Fruit fly (Drosophila melanogaster) whole organism, embryonic: Measurements from ENCODE around the gene Gem4b.

Source experiments
- Bgb ChIP-seq: fragments of 200-800 bp; sonication (Bioruptor generic); IDR thresholded peaks from 2 replicates; pipeline ENCODE4 v1.3.6; 2022; ENCODE audit warnings: missing biosample characterization, missing genetic modification characterization; ENCODE audit not compliant: partially characterized antibody
- Bteb2 ChIP-seq: fragments of 200-800 bp; sonication (Bioruptor generic); optimal IDR thresholded peaks from 2 replicates; lab custom pipeline; 2016; ENCODE audit warnings: missing biosample characterization, missing genetic modification characterization
- CG10321 ChIP-seq: fragments of 200-800 bp; sonication (Bioruptor generic); IDR thresholded peaks from 2 replicates; pipeline ENCODE4 v1.3.6; 2022; ENCODE audit warnings: missing biosample characterization, missing genetic modification characterization
- CG10565 ChIP-seq: fragments of 200-800 bp; sonication (Bioruptor generic); optimal IDR thresholded peaks from 3 replicates; lab custom pipeline; 2016; ENCODE audit warnings: missing biosample characterization, mild to moderate bottlenecking, missing genetic modification characterization
- CG1233 ChIP-seq: fragments of 200-800 bp; sonication (Bioruptor generic); optimal IDR thresholded peaks from 4 replicates; lab custom pipeline; 2018; ENCODE audit warnings: missing biosample characterization, mild to moderate bottlenecking, missing genetic modification characterization
- CG12659 ChIP-seq: fragments of 200-800 bp; sonication (Bioruptor generic); optimal IDR thresholded peaks from 3 replicates; lab custom pipeline; 2017; ENCODE audit warnings: mild to moderate bottlenecking, missing biosample characterization, missing genetic modification reagents, missing genetic modification characterization
- CG16813 ChIP-seq: fragments of 200-800 bp; sonication (Bioruptor generic); IDR thresholded peaks from 3 replicates; pipeline ENCODE4 v1.3.6; 2022; ENCODE audit warnings: missing biosample characterization, missing genetic modification characterization; ENCODE audit not compliant: partially characterized antibody
- CG17186 ChIP-seq: fragments of 200-800 bp; sonication (Bioruptor generic); optimal IDR thresholded peaks from 3 replicates; lab custom pipeline; 2017; ENCODE audit warnings: missing biosample characterization, missing genetic modification reagents, missing genetic modification characterization
- CG17385 ChIP-seq: fragments of 200-800 bp; sonication (Bioruptor generic); optimal IDR thresholded peaks from 3 replicates; lab custom pipeline; 2018; ENCODE audit warnings: missing biosample characterization, mild to moderate bottlenecking, missing genetic modification characterization
- CG34224 ChIP-seq: fragments of 200-800 bp; sonication (Bioruptor generic); IDR thresholded peaks from 3 replicates; pipeline ENCODE4 v1.3.6; 2022; ENCODE audit warnings: missing biosample characterization, missing genetic modification characterization; ENCODE audit not compliant: partially characterized antibody
- CG34376 ChIP-seq: fragments of 200-800 bp; sonication (Bioruptor generic); optimal IDR thresholded peaks from 2 replicates; lab custom pipeline; 2018; ENCODE audit warnings: missing biosample characterization, mild to moderate bottlenecking, missing genetic modification characterization
- CG4424 ChIP-seq: fragments of 200-800 bp; sonication (Bioruptor generic); optimal IDR thresholded peaks from 3 replicates; lab custom pipeline; 2016; ENCODE audit warnings: missing biosample characterization, missing genetic modification characterization
- CG6175 ChIP-seq: fragments of 200-800 bp; sonication (Bioruptor generic); IDR thresholded peaks from 3 replicates; pipeline ENCODE4 v1.3.6; 2022; ENCODE audit warnings: missing biosample characterization, missing genetic modification characterization
- CG6254 ChIP-seq: fragments of 200-800 bp; sonication (Bioruptor generic); optimal IDR thresholded peaks from 3 replicates; lab custom pipeline; 2017; ENCODE audit warnings: mild to moderate bottlenecking, missing biosample characterization, missing genetic modification reagents, missing genetic modification characterization
- CG6683 ChIP-seq: fragments of 200-800 bp; sonication (Bioruptor generic); optimal IDR thresholded peaks from 2 replicates; lab custom pipeline; 2017; ENCODE audit warnings: missing biosample characterization, mild to moderate bottlenecking, missing genetic modification characterization, missing genetic modification reagents
- CG7556 ChIP-seq: fragments of 200-800 bp; sonication (Bioruptor generic); optimal IDR thresholded peaks from 2 replicates; lab custom pipeline; 2017; ENCODE audit warnings: missing biosample characterization, mild to moderate bottlenecking, missing genetic modification characterization
- CG9817 ChIP-seq: fragments of 200-800 bp; sonication (Bioruptor generic); optimal IDR thresholded peaks from 2 replicates; lab custom pipeline; 2018; ENCODE audit warnings: missing biosample characterization, mild to moderate bottlenecking, missing genetic modification characterization, moderate library complexity
- Chrac-16 ChIP-seq: fragments of 200-800 bp; sonication (Bioruptor generic); optimal IDR thresholded peaks from 3 replicates; lab custom pipeline; 2016; ENCODE audit warnings: missing biosample characterization, missing genetic modification characterization
- CoRest ChIP-seq: fragments of 200-800 bp; sonication (Bioruptor generic); optimal IDR thresholded peaks from 3 replicates; lab custom pipeline; 2018; ENCODE audit warnings: missing biosample characterization, mild to moderate bottlenecking, missing genetic modification characterization, moderate library complexity
- CrebB ChIP-seq: fragments of 200-800 bp; sonication (Bioruptor generic); optimal IDR thresholded peaks from 3 replicates; lab custom pipeline; 2018; ENCODE audit warnings: missing biosample characterization, mild to moderate bottlenecking, missing genetic modification characterization
- D19A ChIP-seq: fragments of 200-800 bp; optimal IDR thresholded peaks from 3 replicates; lab custom pipeline; 2019; ENCODE audit warnings: missing biosample characterization, mild to moderate bottlenecking, missing genetic modification characterization, moderate library complexity
- D19B ChIP-seq: fragments of 200-800 bp; sonication (Bioruptor generic); optimal IDR thresholded peaks from 2 replicates; lab custom pipeline; 2017; ENCODE audit warnings: missing biosample characterization, mild to moderate bottlenecking, missing genetic modification characterization
- Dek ChIP-seq: fragments of 200-800 bp; sonication (Bioruptor generic); optimal IDR thresholded peaks from 3 replicates; lab custom pipeline; 2019; ENCODE audit warnings: missing biosample characterization, mild to moderate bottlenecking, missing genetic modification characterization, moderate library complexity
- Dll ChIP-seq: fragments of 200-800 bp; sonication (Bioruptor generic); IDR thresholded peaks from 4 replicates; pipeline ENCODE4 v1.3.6; 2022; ENCODE audit warnings: missing biosample characterization, missing genetic modification characterization; ENCODE audit not compliant: partially characterized antibody
- Doc3 ChIP-seq: fragments of 200-800 bp; sonication (Bioruptor generic); IDR thresholded peaks from 3 replicates; pipeline ENCODE4 v1.3.6; 2022; ENCODE audit warnings: missing biosample characterization, missing genetic modification characterization; ENCODE audit not compliant: partially characterized antibody
- Dp ChIP-seq: fragments of 200-800 bp; sonication (Bioruptor generic); optimal IDR thresholded peaks from 2 replicates; lab custom pipeline; 2018; ENCODE audit warnings: missing biosample characterization, mild to moderate bottlenecking, missing genetic modification characterization, moderate library complexity
- E2f2 ChIP-seq: fragments of 200-800 bp; sonication (Bioruptor generic); IDR thresholded peaks from 2 replicates; pipeline ENCODE4 v1.3.6; 2022; ENCODE audit warnings: missing biosample characterization, missing genetic modification characterization
- Ets65A ChIP-seq: fragments of 200-800 bp; sonication (Bioruptor generic); peaks from one replicate; lab custom pipeline; 2016; ENCODE audit warnings: missing biosample characterization, missing genetic modification characterization
- Gug ChIP-seq: fragments of 200-800 bp; sonication (Bioruptor generic); IDR thresholded peaks from 4 replicates; pipeline ENCODE4 v1.3.6; 2022; ENCODE audit warnings: missing biosample characterization, missing genetic modification characterization
- Max ChIP-seq: fragments of 200-800 bp; sonication (Bioruptor generic); optimal IDR thresholded peaks from 2 replicates; lab custom pipeline; 2016; ENCODE audit warnings: missing biosample characterization, mild to moderate bottlenecking, missing genetic modification characterization
- Med ChIP-seq: fragments of 200-800 bp; sonication (Bioruptor generic); peaks from one replicate; lab custom pipeline; 2016; ENCODE audit warnings: missing biosample characterization, missing genetic modification characterization, mild to moderate bottlenecking, inconsistent platforms, moderate library complexity
- Neu2 ChIP-seq: fragments of 200-800 bp; sonication (Bioruptor generic); optimal IDR thresholded peaks from 3 replicates; lab custom pipeline; 2016; ENCODE audit warnings: missing biosample characterization, missing genetic modification characterization, borderline replicate concordance
- Opbp ChIP-seq: fragments of 200-800 bp; sonication (Bioruptor generic); IDR thresholded peaks from 3 replicates; pipeline ENCODE4 v1.3.6; 2022; ENCODE audit warnings: missing biosample characterization, missing genetic modification characterization; ENCODE audit not compliant: partially characterized antibody
- PHDP ChIP-seq: fragments of 200-800 bp; sonication (Bioruptor generic); optimal IDR thresholded peaks from 3 replicates; lab custom pipeline; 2018; ENCODE audit warnings: missing biosample characterization, mild to moderate bottlenecking, missing genetic modification characterization, moderate library complexity
- bab2 ChIP-seq: fragments of 200-800 bp; sonication (Bioruptor generic); optimal IDR thresholded peaks from 2 replicates; lab custom pipeline; 2016; ENCODE audit warnings: missing biosample characterization, missing genetic modification characterization
- caup ChIP-seq: fragments of 200-800 bp; sonication (Bioruptor generic); optimal IDR thresholded peaks from 3 replicates; lab custom pipeline; 2017; ENCODE audit warnings: missing biosample characterization, mild to moderate bottlenecking, missing genetic modification characterization, moderate library complexity; ENCODE audit not compliant: severe bottlenecking
- fru ChIP-seq: fragments of >200 bp; optimal IDR thresholded peaks from 2 replicates; lab custom pipeline; 2017
- gsb-n ChIP-seq: fragments of 200-800 bp; sonication (Bioruptor generic); optimal IDR thresholded peaks from 3 replicates; lab custom pipeline; 2018; ENCODE audit warnings: missing biosample characterization, mild to moderate bottlenecking, missing genetic modification characterization
- gt ChIP-seq: fragments of 200-800 bp; sonication (Bioruptor generic); IDR thresholded peaks from 2 replicates; pipeline ENCODE4 v1.3.6; 2022; ENCODE audit warnings: missing biosample characterization, missing genetic modification characterization
- h ChIP-seq: fragments of >200 bp; optimal IDR thresholded peaks from 2 replicates; lab custom pipeline; 2017
- hkb ChIP-seq, 2 experiments: fragments of 200-800 bp in 1 of 2; fragments of >200 bp in 1 of 2; sonication (Bioruptor generic) in 1 of 2; IDR thresholded peaks in 1 of 2; optimal IDR thresholded peaks in 1 of 2; 2 replicates each; pipeline versions ENCODE4 v1.3.6 to Lab custom; 2017 to 2022; ENCODE audit warnings: missing biosample characterization in 1 of 2, missing genetic modification characterization in 1 of 2
- lbe ChIP-seq: fragments of 200-800 bp; sonication (Bioruptor generic); optimal IDR thresholded peaks from 2 replicates; lab custom pipeline; 2016; ENCODE audit warnings: missing biosample characterization, mild to moderate bottlenecking, missing genetic modification characterization
- luna ChIP-seq: fragments of 200-800 bp; sonication (Bioruptor generic); optimal IDR thresholded peaks from 2 replicates; lab custom pipeline; 2016; ENCODE audit warnings: missing biosample characterization, missing genetic modification characterization
- pum ChIP-seq: fragments of 200-800 bp; sonication (Bioruptor generic); optimal IDR thresholded peaks from 2 replicates; lab custom pipeline; 2016; ENCODE audit warnings: missing biosample characterization, missing genetic modification characterization
- rib ChIP-seq: fragments of 200-800 bp; sonication (Bioruptor generic); IDR thresholded peaks from 2 replicates; pipeline ENCODE4 v1.3.6; 2022; ENCODE audit warnings: missing biosample characterization, missing genetic modification characterization
- sna ChIP-seq: fragments of 200-800 bp; sonication (Bioruptor generic); IDR thresholded peaks from 2 replicates; pipeline ENCODE4 v1.3.6; 2022; ENCODE audit warnings: missing biosample characterization, missing genetic modification characterization; ENCODE audit not compliant: partially characterized antibody
- tna ChIP-seq: fragments of 200-800 bp; sonication (Bioruptor generic); IDR thresholded peaks from 2 replicates; pipeline ENCODE4 v1.3.6; 2022; ENCODE audit warnings: missing biosample characterization, missing genetic modification characterization; ENCODE audit not compliant: partially characterized antibody
- unc-4 ChIP-seq: fragments of 200-800 bp; sonication (Bioruptor generic); IDR thresholded peaks from 2 replicates; pipeline ENCODE4 v1.3.6; 2022; ENCODE audit warnings: missing biosample characterization, missing genetic modification characterization; ENCODE audit not compliant: partially characterized antibody
- wek ChIP-seq: fragments of 200-800 bp; sonication (Bioruptor generic); optimal IDR thresholded peaks from 3 replicates; lab custom pipeline; 2018; ENCODE audit warnings: missing biosample characterization, mild to moderate bottlenecking, missing genetic modification characterization, moderate library complexity
- z ChIP-seq: fragments of 200-800 bp; sonication (Bioruptor generic); IDR thresholded peaks from 3 replicates; pipeline ENCODE4 v1.3.6; 2022; ENCODE audit warnings: missing biosample characterization, missing genetic modification characterization

Gene Gem4b

DNA sequence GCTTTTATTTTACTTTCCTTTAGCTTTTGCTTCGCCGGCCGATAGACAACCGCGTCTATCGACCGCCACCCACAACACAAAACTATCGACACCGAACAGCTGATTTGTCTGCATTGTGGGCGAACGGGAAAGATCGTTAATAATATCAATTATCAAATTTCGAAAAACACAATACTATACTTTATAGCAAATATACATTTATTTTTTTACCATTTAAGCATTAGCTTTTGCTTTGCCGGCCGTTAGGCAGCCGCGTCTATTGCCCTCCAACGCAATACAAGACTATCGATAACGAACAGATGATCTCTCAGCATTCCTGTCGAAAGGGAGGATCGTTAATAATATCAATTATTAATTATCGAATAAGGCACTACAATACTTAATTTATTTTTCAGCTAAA is 4.5 kb upstream of the Gem4b start, which contains the start of the genes CG2938 and Glos (continued):
- TF ChIP-seq rib (GFP tag; lab: Robert Waterston, UW): no peak
- TF ChIP-seq gt (GFP tag; lab: Robert Waterston, UW): no peak
- peak; percentile 9 for TF ChIP-seq CoRest
- no peak for TF ChIP-seq luna (GFP tag; lab: Kevin White, UChicago)
- no peak for TF ChIP-seq CG9817 (tag; lab: Kevin White, UChicago)
- TF ChIP-seq CrebB (tag; lab: Kevin White, UChicago): no peak
- no peak for TF ChIP-seq pum (GFP tag; lab: Kevin White, UChicago)
- peak; percentile 50 for TF ChIP-seq Med (GFP tag; lab: Kevin White, UChicago)
- no peak for TF ChIP-seq bab2 (GFP tag; lab: Kevin White, UChicago)
- peak; percentile 74; the same call in 2 of the 3 replicates for TF ChIP-seq Opbp (GFP tag; lab: Robert Waterston, UW)
- TF ChIP-seq CG6683: no peak
- TF ChIP-seq CG7556 (GFP tag; lab: Kevin White, UChicago): no peak
- TF ChIP-seq CG17385 (GFP tag; lab: Kevin White, UChicago): no peak
- TF ChIP-seq CG6175 (GFP tag; lab: Robert Waterston, UW): no peak
- TF ChIP-seq gsb-n (tag; lab: Kevin White, UChicago): no peak
- TF ChIP-seq caup: no peak
- peak; percentile 86 for TF ChIP-seq Dll
- no peak for TF ChIP-seq PHDP
- peak; percentile 69; the same call in 1 of the 3 replicates for TF ChIP-seq Doc3
- TF ChIP-seq CG1233 (GFP tag; lab: Kevin White, UChicago): no peak
- TF ChIP-seq wek: no peak
- no peak for TF ChIP-seq CG6254 (GFP tag; lab: Kevin White, UChicago)
- TF ChIP-seq sna: peak; percentile 74
- TF ChIP-seq Bteb2 (GFP tag; lab: Kevin White, UChicago): no peak
- no peak for TF ChIP-seq Gug (GFP tag; lab: Robert Waterston, UW)
- no peak for TF ChIP-seq D19A (tag; lab: Kevin White, UChicago)
- TF ChIP-seq CG10321 (GFP tag; lab: Robert Waterston, UW): no peak
- TF ChIP-seq E2f2 (GFP tag; lab: Robert Waterston, UW): peak; percentile 30; the same call in 1 of the 2 replicates
- peak; percentile 18 for TF ChIP-seq CG17186 (GFP tag; lab: Kevin White, UChicago)
- TF ChIP-seq Chrac-16 (GFP tag; lab: Kevin White, UChicago): no peak
- peak; percentile 22 for TF ChIP-seq Dp (GFP tag; lab: Kevin White, UChicago)
- no peak for TF ChIP-seq h
- peak; percentile 62 for TF ChIP-seq Bgb (GFP tag; lab: Robert Waterston, UW)
- no peak for TF ChIP-seq lbe (GFP tag; lab: Kevin White, UChicago)
- TF ChIP-seq tna (GFP tag; lab: Robert Waterston, UW): peak; percentile 57; the same call in 1 of the 2 replicates
- no peak for TF ChIP-seq D19B
- TF ChIP-seq Dek (tag; lab: Kevin White, UChicago): no peak
- TF ChIP-seq CG16813 (GFP tag; lab: Robert Waterston, UW): peak; percentile 72
- no peak for TF ChIP-seq CG4424 (GFP tag; lab: Kevin White, UChicago)
- TF ChIP-seq unc-4: peak; percentile 79
- TF ChIP-seq CG34224 (GFP tag; lab: Robert Waterston, UW): peak; percentile 77
- TF ChIP-seq Neu2 (GFP tag; lab: Kevin White, UChicago): no peak
- TF ChIP-seq z: no peak
- no peak for TF ChIP-seq fru (lab: Kevin White, UChicago)
- no peak for TF ChIP-seq hkb (optimal IDR thresholded peaks at IDR 0.05; lab: Kevin White, UChicago)
- TF ChIP-seq hkb (GFP tag; IDR thresholded peaks at IDR 0.05; lab: Robert Waterston, UW): no peak
- TF ChIP-seq CG12659 (GFP tag; lab: Kevin White, UChicago): no peak
- TF ChIP-seq CG10565 (GFP tag; lab: Kevin White, UChicago): no peak
- no peak for TF ChIP-seq Ets65A (GFP tag; lab: Kevin White, UChicago)
- no peak for TF ChIP-seq Max (GFP tag; lab: Kevin White, UChicago)
- TF ChIP-seq CG34376 (GFP tag; lab: Kevin White, UChicago): no peak
